Fruit fly (Drosophila melanogaster) whole organism, embryonic: ENCODE data around the gene Hs2st.

Experiments
- Asciz ChIP-seq: fragments of 200-800 bp; sonication (Bioruptor generic); optimal IDR thresholded peaks from 2 replicates; lab custom pipeline; 2017; ENCODE audit warnings: missing biosample characterization, mild to moderate bottlenecking, missing genetic modification characterization, missing genetic modification reagents
- Atf3 ChIP-seq: fragments of 200-800 bp; sonication (Bioruptor generic); optimal IDR thresholded peaks from 3 replicates; lab custom pipeline; 2016; ENCODE audit warnings: missing biosample characterization, missing genetic modification characterization
- Bdp1 ChIP-seq: fragments of 200-800 bp; sonication (Bioruptor generic); optimal IDR thresholded peaks from 3 replicates; lab custom pipeline; 2016; ENCODE audit warnings: missing biosample characterization, missing genetic modification characterization
- C15 ChIP-seq: fragments of 200-800 bp; sonication (Bioruptor generic); IDR thresholded peaks from 3 replicates; pipeline ENCODE4 v1.3.6; 2022; ENCODE audit warnings: missing biosample characterization, missing genetic modification characterization
- CG11093 ChIP-seq: fragments of 200-800 bp; sonication (Bioruptor generic); IDR thresholded peaks from 3 replicates; pipeline ENCODE4 v1.3.6; 2022; ENCODE audit warnings: missing biosample characterization, missing genetic modification characterization
- CG11504 ChIP-seq: fragments of 200-800 bp; sonication (Bioruptor generic); optimal IDR thresholded peaks from 3 replicates; lab custom pipeline; 2019; ENCODE audit warnings: missing biosample characterization, mild to moderate bottlenecking, missing genetic modification characterization, moderate library complexity
- CG11723 ChIP-seq: fragments of 200-800 bp; sonication (Bioruptor generic); optimal IDR thresholded peaks from 2 replicates; lab custom pipeline; 2017; ENCODE audit warnings: missing biosample characterization, mild to moderate bottlenecking, missing genetic modification characterization
- CG12236 ChIP-seq: fragments of 200-800 bp; sonication (Bioruptor generic); optimal IDR thresholded peaks from 2 replicates; lab custom pipeline; 2016; ENCODE audit warnings: missing biosample characterization, missing genetic modification characterization
- CG14050 ChIP-seq: fragments of 200-800 bp; sonication (Bioruptor generic); IDR thresholded peaks from 3 replicates; pipeline ENCODE4 v1.3.6; 2022; ENCODE audit warnings: missing biosample characterization, missing genetic modification characterization
- CG15479 ChIP-seq: fragments of 200-800 bp; sonication (Bioruptor generic); optimal IDR thresholded peaks from 3 replicates; lab custom pipeline; 2019; ENCODE audit warnings: missing biosample characterization, mild to moderate bottlenecking, missing genetic modification characterization, moderate library complexity
- CG16815 ChIP-seq: fragments of 200-800 bp; sonication (Bioruptor generic); optimal IDR thresholded peaks from 3 replicates; lab custom pipeline; 2017; ENCODE audit warnings: missing biosample characterization, mild to moderate bottlenecking, missing genetic modification characterization
- CG17186 ChIP-seq: fragments of 200-800 bp; sonication (Bioruptor generic); optimal IDR thresholded peaks from 3 replicates; lab custom pipeline; 2017; ENCODE audit warnings: missing biosample characterization, missing genetic modification reagents, missing genetic modification characterization
- CG17829 ChIP-seq: fragments of 200-800 bp; optimal IDR thresholded peaks from 2 replicates; lab custom pipeline; 2019; ENCODE audit warnings: missing biosample characterization, mild to moderate bottlenecking, missing genetic modification characterization, moderate library complexity
- CG1792 ChIP-seq: fragments of 200-800 bp; sonication (Bioruptor generic); optimal IDR thresholded peaks from 2 replicates; lab custom pipeline; 2016; ENCODE audit warnings: missing biosample characterization, missing genetic modification characterization
- CG2116 ChIP-seq: fragments of 200-800 bp; sonication (Bioruptor generic); optimal IDR thresholded peaks from 3 replicates; lab custom pipeline; 2018; ENCODE audit warnings: missing biosample characterization, mild to moderate bottlenecking, missing genetic modification characterization
- CG2202 ChIP-seq: fragments of 200-800 bp; sonication (Bioruptor generic); optimal IDR thresholded peaks from 2 replicates; lab custom pipeline; 2018; ENCODE audit warnings: missing biosample characterization, mild to moderate bottlenecking, missing genetic modification characterization
- CG3407 ChIP-seq: fragments of 200-800 bp; sonication (Bioruptor generic); optimal IDR thresholded peaks from 2 replicates; lab custom pipeline; 2018; ENCODE audit warnings: missing biosample characterization, mild to moderate bottlenecking, missing genetic modification characterization
- CG5245 ChIP-seq: fragments of 200-800 bp; sonication (Bioruptor generic); optimal IDR thresholded peaks from 3 replicates; lab custom pipeline; 2016; ENCODE audit warnings: missing biosample characterization, missing genetic modification characterization
- CG6854 ChIP-seq: fragments of 200-800 bp; sonication (Bioruptor generic); optimal IDR thresholded peaks from 3 replicates; lab custom pipeline; 2017; ENCODE audit warnings: missing biosample characterization, mild to moderate bottlenecking, missing genetic modification characterization
- CG7372 ChIP-seq: fragments of 200-800 bp; sonication (Bioruptor generic); IDR thresholded peaks from 2 replicates; pipeline ENCODE4 v1.3.6; 2022; ENCODE audit warnings: missing biosample characterization, missing genetic modification characterization
- CG7786 ChIP-seq: fragments of 200-800 bp; sonication (Bioruptor generic); optimal IDR thresholded peaks from 2 replicates; lab custom pipeline; 2016; ENCODE audit warnings: missing biosample characterization, missing genetic modification characterization
- CG9932 ChIP-seq: fragments of 200-800 bp; sonication (Bioruptor generic); IDR thresholded peaks from 2 replicates; pipeline ENCODE4 v1.3.6; 2022; ENCODE audit warnings: missing biosample characterization, missing genetic modification characterization
- Chrac-16 ChIP-seq: fragments of 200-800 bp; sonication (Bioruptor generic); optimal IDR thresholded peaks from 3 replicates; lab custom pipeline; 2016; ENCODE audit warnings: missing biosample characterization, missing genetic modification characterization
- Dbx ChIP-seq: fragments of 200-800 bp; sonication (Bioruptor generic); IDR thresholded peaks from 3 replicates; pipeline ENCODE4 v1.3.6; 2022; ENCODE audit warnings: missing biosample characterization, missing genetic modification characterization
- Dek ChIP-seq: fragments of 200-800 bp; sonication (Bioruptor generic); optimal IDR thresholded peaks from 3 replicates; lab custom pipeline; 2019; ENCODE audit warnings: missing biosample characterization, mild to moderate bottlenecking, missing genetic modification characterization, moderate library complexity
- Doc2 ChIP-seq: fragments of 200-800 bp; sonication (Bioruptor generic); IDR thresholded peaks from 2 replicates; pipeline ENCODE4 v1.3.6; 2022; ENCODE audit warnings: missing biosample characterization, missing genetic modification characterization
- HLHmδ ChIP-seq: fragments of 200-800 bp; sonication (Bioruptor generic); optimal IDR thresholded peaks from 2 replicates; lab custom pipeline; 2018; ENCODE audit warnings: missing biosample characterization, mild to moderate bottlenecking, missing genetic modification characterization, moderate library complexity
- Mrtf ChIP-seq: fragments of 200-800 bp; sonication (Bioruptor generic); IDR thresholded peaks from 3 replicates; pipeline ENCODE4 v1.3.6; 2022; ENCODE audit warnings: missing biosample characterization, missing genetic modification characterization
- Nf-YC ChIP-seq: fragments of 200-800 bp; optimal IDR thresholded peaks from 3 replicates; lab custom pipeline; 2019; ENCODE audit warnings: missing biosample characterization, mild to moderate bottlenecking, missing genetic modification characterization, moderate library complexity
- Ravus ChIP-seq: fragments of 200-800 bp; sonication (Bioruptor generic); IDR thresholded peaks from 2 replicates; pipeline ENCODE4 v1.3.6; 2022; ENCODE audit warnings: missing biosample characterization, missing genetic modification characterization
- Spps ChIP-seq: fragments of 200-800 bp; sonication (Bioruptor generic); optimal IDR thresholded peaks from 2 replicates; lab custom pipeline; 2018; ENCODE audit warnings: missing biosample characterization, mild to moderate bottlenecking, missing genetic modification characterization
- TFAM ChIP-seq: fragments of 200-800 bp; sonication (Bioruptor generic); optimal IDR thresholded peaks from 2 replicates; lab custom pipeline; 2017; ENCODE audit warnings: missing biosample characterization, missing genetic modification characterization, inconsistent platforms
- YL-1 ChIP-seq: fragments of 200-800 bp; sonication (Bioruptor generic); optimal IDR thresholded peaks from 3 replicates; lab custom pipeline; 2017; ENCODE audit warnings: missing biosample characterization, mild to moderate bottlenecking, missing genetic modification characterization
- btn ChIP-seq: fragments of 200-800 bp; sonication (Bioruptor generic); optimal IDR thresholded peaks from 2 replicates; lab custom pipeline; 2016; ENCODE audit warnings: missing biosample characterization, missing genetic modification characterization
- cad ChIP-seq: fragments of >200 bp; optimal IDR thresholded peaks from 2 replicates; lab custom pipeline; 2017; ENCODE audit warnings: missing biosample characterization, missing genetic modification characterization
- chm ChIP-seq: fragments of 200-800 bp; sonication (Bioruptor generic); IDR thresholded peaks from 2 replicates; pipeline ENCODE4 v1.3.6; 2022; ENCODE audit warnings: missing biosample characterization, missing genetic modification characterization
- corto ChIP-seq: fragments of 200-800 bp; sonication (Bioruptor generic); optimal IDR thresholded peaks from 2 replicates; lab custom pipeline; 2016; ENCODE audit warnings: missing biosample characterization, mild to moderate bottlenecking, missing genetic modification characterization, moderate library complexity
- dm ChIP-seq: fragments of 200-800 bp; sonication (Bioruptor generic); optimal IDR thresholded peaks from 3 replicates; lab custom pipeline; 2016; ENCODE audit warnings: missing biosample characterization, missing genetic modification characterization
- exex ChIP-seq: fragments of 200-800 bp; sonication (Bioruptor generic); optimal IDR thresholded peaks from 4 replicates; lab custom pipeline; 2018; ENCODE audit warnings: missing biosample characterization, mild to moderate bottlenecking, missing genetic modification characterization, moderate library complexity
- gce ChIP-seq: fragments of 200-800 bp; sonication (Bioruptor generic); IDR thresholded peaks from 3 replicates; pipeline ENCODE4 v1.3.6; 2022; ENCODE audit warnings: missing biosample characterization, missing genetic modification characterization
- h ChIP-seq: fragments of >200 bp; optimal IDR thresholded peaks from 2 replicates; lab custom pipeline; 2017
- her ChIP-seq: fragments of 200-800 bp; sonication (Bioruptor generic); optimal IDR thresholded peaks from 2 replicates; lab custom pipeline; 2016; ENCODE audit warnings: missing biosample characterization, missing genetic modification characterization
- ken ChIP-seq: fragments of 200-800 bp; sonication (Bioruptor generic); IDR thresholded peaks from 3 replicates; pipeline ENCODE4 v1.3.6; 2022; ENCODE audit warnings: missing biosample characterization, missing genetic modification characterization
- lola ChIP-seq, 3 experiments: fragments of >200 bp in 2 of 3; fragments of 200-800 bp in 1 of 3; sonication (Bioruptor generic) in 1 of 3; optimal IDR thresholded peaks; 2 replicates each; lab custom pipeline; 2017 to 2019; ENCODE audit warnings: missing biosample characterization in 3 of 3, missing genetic modification characterization in 3 of 3, mild to moderate bottlenecking in 1 of 3, moderate library complexity in 1 of 3
- otp ChIP-seq: fragments of 200-800 bp; sonication (Bioruptor generic); IDR thresholded peaks from 3 replicates; pipeline ENCODE4, ENCODE4 v1.3.6; 2022; ENCODE audit warnings: missing biosample characterization, missing genetic modification characterization
- pb ChIP-seq: fragments of 200-800 bp; sonication (Bioruptor generic); optimal IDR thresholded peaks from 3 replicates; lab custom pipeline; 2016; ENCODE audit warnings: missing biosample characterization, missing genetic modification characterization
- pros ChIP-seq: fragments of 200-800 bp; sonication (Bioruptor generic); optimal IDR thresholded peaks from 3 replicates; lab custom pipeline; 2019; ENCODE audit warnings: missing biosample characterization, mild to moderate bottlenecking, missing genetic modification characterization, moderate library complexity
- sc ChIP-seq, 3 experiments: fragments of >200 bp in 2 of 3; fragments of 200-800 bp in 1 of 3; sonication (Bioruptor generic) in 1 of 3; optimal IDR thresholded peaks; 2 replicates in 2 of 3; 3 replicates in 1 of 3; lab custom pipeline; 2017; ENCODE audit warnings: mild to moderate bottlenecking in 1 of 3, missing biosample characterization in 1 of 3, missing genetic modification characterization in 1 of 3, missing genetic modification reagents in 1 of 3
- scrt ChIP-seq: fragments of 200-800 bp; sonication (Bioruptor generic); optimal IDR thresholded peaks from 2 replicates; lab custom pipeline; 2018; ENCODE audit warnings: missing biosample characterization, mild to moderate bottlenecking, missing genetic modification characterization, moderate library complexity
- sens ChIP-seq: fragments of 200-800 bp; sonication (Bioruptor generic); peaks from one replicate; lab custom pipeline; 2016; ENCODE audit warnings: missing biosample characterization, missing genetic modification characterization
- sqz ChIP-seq: fragments of 200-800 bp; sonication (Bioruptor generic); optimal IDR thresholded peaks from 3 replicates; lab custom pipeline; 2018; ENCODE audit warnings: missing biosample characterization, mild to moderate bottlenecking, missing genetic modification characterization
- zen2 ChIP-seq: fragments of 200-800 bp; sonication (Bioruptor generic); IDR thresholded peaks from 3 replicates; pipeline ENCODE4 v1.3.6; 2022; ENCODE audit warnings: missing biosample characterization, missing genetic modification characterization; ENCODE audit not compliant: partially characterized antibody

Hs2st gene

DNA sequence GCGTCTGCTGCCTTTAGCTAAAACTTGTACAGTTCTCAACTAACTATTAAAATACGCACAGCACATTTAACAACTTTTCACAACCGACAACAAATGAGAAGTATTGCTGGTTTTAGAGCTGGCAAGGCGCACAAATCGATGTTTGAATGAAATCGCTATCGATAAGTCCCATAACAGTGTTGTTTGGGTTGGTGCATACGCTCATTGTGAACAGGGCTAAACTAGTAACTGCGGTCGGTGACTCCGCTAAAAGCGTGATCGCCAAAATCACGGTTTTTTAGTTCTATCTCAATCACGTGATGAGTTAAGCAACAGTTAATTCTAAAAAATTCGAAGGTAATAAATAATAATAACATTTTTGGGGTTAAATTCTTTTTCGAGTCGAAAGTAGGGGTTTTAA is 8.8 kb upstream of the Hs2st start, which contains the start of gene Top2 (continued):
- peak; percentile 37 for TF ChIP-seq pb (GFP tag; lab: Kevin White, UChicago)
- TF ChIP-seq sens (GFP tag; lab: Kevin White, UChicago) = peak; percentile 78
- peak; percentile 64 for TF ChIP-seq dm (GFP tag; lab: Kevin White, UChicago)
- peak; percentile 45 for TF ChIP-seq CG1792
- TF ChIP-seq Bdp1 = peak; percentile 10
- TF ChIP-seq CG11504 (tag; lab: Kevin White, UChicago) = peak; percentile 75
- no peak for TF ChIP-seq Chrac-16 (GFP tag; lab: Kevin White, UChicago)
- no peak for TF ChIP-seq TFAM
- 0 out of 3 replicates have a peak, but pooled peaks have one; percentile 20 for TF ChIP-seq Dbx (GFP tag; lab: Robert Waterston, UW)
- TF ChIP-seq CG7372 (GFP tag; lab: Robert Waterston, UW) = no peak
- no peak for TF ChIP-seq btn (GFP tag; lab: Kevin White, UChicago)
- TF ChIP-seq CG5245 (GFP tag; lab: Kevin White, UChicago) = peak; percentile 4
- no peak for TF ChIP-seq Atf3 (GFP tag; lab: Kevin White, UChicago)
- TF ChIP-seq scrt (GFP tag; lab: Kevin White, UChicago) = peak; percentile 65
- no peak for TF ChIP-seq CG6854 (GFP tag; lab: Kevin White, UChicago)
- no peak for TF ChIP-seq corto (GFP tag; lab: Kevin White, UChicago)
- no peak for TF ChIP-seq pros (GFP tag; lab: Kevin White, UChicago)
- TF ChIP-seq CG16815 (GFP tag; lab: Kevin White, UChicago) = peak; percentile 11
- TF ChIP-seq CG11093 (GFP tag; lab: Robert Waterston, UW) = no peak
- TF ChIP-seq CG12236 (GFP tag; lab: Kevin White, UChicago) = no peak
- peak; percentile 97 for TF ChIP-seq CG2116 (GFP tag; lab: Kevin White, UChicago)
- peak; percentile 74 for TF ChIP-seq CG17829 (tag; lab: Kevin White, UChicago)
- no peak for TF ChIP-seq HLHmδ (GFP tag; lab: Kevin White, UChicago)
- TF ChIP-seq C15 (GFP tag; lab: Robert Waterston, UW) = no peak
- TF ChIP-seq cad (GFP tag; lab: Kevin White, UChicago) = no peak
- TF ChIP-seq Nf-YC (tag; lab: Kevin White, UChicago) = peak; percentile 14
- peak; percentile 54 for TF ChIP-seq Dek (tag; lab: Kevin White, UChicago)
- no peak for TF ChIP-seq Doc2 (GFP tag; lab: Robert Waterston, UW)
- TF ChIP-seq her (GFP tag; lab: Kevin White, UChicago) = peak; percentile 73
- no peak for TF ChIP-seq Spps (tag; lab: Kevin White, UChicago)
- no peak for TF ChIP-seq CG14050 (GFP tag; lab: Robert Waterston, UW)
- no peak for TF ChIP-seq exex (tag; lab: Kevin White, UChicago)
- no peak for TF ChIP-seq CG15479
- no peak for TF ChIP-seq Asciz (GFP tag; lab: Kevin White, UChicago)
- no peak for TF ChIP-seq CG2202
- no peak for TF ChIP-seq CG3407 (GFP tag; lab: Kevin White, UChicago)
- TF ChIP-seq sc (optimal IDR thresholded peaks at IDR 0.05; lab: Kevin White, UChicago) = no peak
- TF ChIP-seq sc (GFP tag; optimal IDR thresholded peaks at IDR 0.05; lab: Kevin White, UChicago) = no peak
- peak; percentile 67 for TF ChIP-seq CG9932 (GFP tag; lab: Robert Waterston, UW)
- no peak for TF ChIP-seq YL-1 (GFP tag; lab: Kevin White, UChicago)
- TF ChIP-seq zen2 = peak; percentile 79
- TF ChIP-seq chm (GFP tag; lab: Robert Waterston, UW) = 0 out of 2 replicates have a peak, but pooled peaks have one; percentile 55
- TF ChIP-seq lola (GFP tag; optimal IDR thresholded peaks at IDR 0.05; lab: Kevin White, UChicago) = no peak
- 0 out of 3 replicates have a peak, but pooled peaks have one; percentile 7 for TF ChIP-seq ken (GFP tag; lab: Robert Waterston, UW)
- no peak for TF ChIP-seq Ravus (GFP tag; lab: Robert Waterston, UW)
- no peak for TF ChIP-seq h
- TF ChIP-seq CG7786 (GFP tag; lab: Kevin White, UChicago) = peak; percentile 21
- TF ChIP-seq CG11723 (GFP tag; lab: Kevin White, UChicago) = no peak
- TF ChIP-seq CG17186 = peak; percentile 92
- no peak for TF ChIP-seq sqz
- no peak for TF ChIP-seq gce (GFP tag; lab: Robert Waterston, UW)
- no peak for TF ChIP-seq Mrtf (GFP tag; lab: Robert Waterston, UW)
- TF ChIP-seq otp (GFP tag; lab: Robert Waterston, UW) = no peak
